Fruit fly (Drosophila melanogaster): ENCODE data around the gene mRpS24.

Gene mRpS24

DNA sequence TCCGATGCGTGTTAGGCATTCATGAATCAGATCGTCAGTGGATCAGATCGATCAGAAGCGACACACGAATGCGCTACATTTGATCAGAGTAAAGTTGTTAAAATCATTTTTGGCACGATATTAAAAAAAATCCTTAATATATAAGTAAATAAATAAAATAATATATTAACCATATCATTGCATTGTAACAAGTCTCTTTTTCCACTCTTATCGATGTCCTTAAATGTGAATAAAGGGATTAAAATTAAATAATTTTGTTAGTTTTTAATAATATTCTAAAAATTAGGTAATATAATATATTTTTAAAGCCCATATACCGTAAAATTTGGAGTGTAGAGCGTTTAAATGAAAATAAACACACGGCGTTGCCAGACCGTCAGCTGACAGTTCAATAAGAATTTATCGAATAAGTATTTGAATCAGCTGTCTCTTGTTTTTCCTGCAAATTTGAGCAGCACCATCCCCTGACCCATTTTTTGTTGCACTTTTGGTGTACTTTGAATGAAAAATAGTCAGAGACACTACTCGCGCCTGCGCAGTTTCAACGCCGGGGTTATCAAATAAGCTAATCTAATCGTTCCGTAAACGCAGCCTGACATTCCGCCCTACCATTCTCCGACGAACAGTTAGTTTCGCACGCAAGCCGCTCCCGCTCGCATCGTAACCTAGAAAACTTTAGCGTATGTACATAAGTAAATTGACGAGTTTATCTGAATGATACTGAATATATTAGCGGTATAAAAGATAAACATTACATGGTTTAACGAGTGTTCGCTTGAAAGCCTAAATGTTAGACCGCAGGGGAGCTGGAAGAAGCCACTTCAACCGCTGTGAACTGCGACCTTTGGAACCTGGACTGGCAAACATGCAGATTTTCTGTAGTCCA is 11.2 kb downstream of the mRpS24 start, which contains the start of the genes p38a and CG6178:
Gene p38a (minus strand): TSS at position 398 of the 886 bp plus-strand sequence.
Gene CG6178 (plus strand): TSS at position 424 of the 886 bp plus-strand sequence.
- TF ChIP-seq noc (tag; optimal IDR thresholded peaks at IDR 0.05), result peak; percentile 99

DNA sequence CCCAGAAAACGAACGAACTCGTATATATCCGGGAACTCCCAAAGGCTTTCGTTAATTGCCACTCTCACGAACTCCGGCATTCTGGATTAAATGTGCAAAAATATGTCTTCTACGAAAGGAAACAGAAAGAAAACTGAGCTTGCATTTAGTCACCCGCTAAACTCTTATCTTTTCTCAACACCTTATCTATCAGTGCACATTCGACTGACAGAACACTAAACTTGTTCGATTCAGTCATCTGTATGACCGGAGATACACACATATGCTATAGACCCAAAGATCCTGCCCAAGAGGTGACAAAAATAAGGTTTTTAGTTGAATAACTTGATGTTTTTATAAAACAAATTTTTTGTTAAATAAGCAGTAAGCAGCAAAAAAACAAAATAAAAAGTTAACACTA is 13.2 kb downstream of the mRpS24 start, which contains the start of gene p38c:
Gene p38c (minus strand): TSS at position 101 of the 400 bp plus-strand sequence.
- TF ChIP-seq noc (tag; optimal IDR thresholded peaks at IDR 0.05), result no peak

DNA sequence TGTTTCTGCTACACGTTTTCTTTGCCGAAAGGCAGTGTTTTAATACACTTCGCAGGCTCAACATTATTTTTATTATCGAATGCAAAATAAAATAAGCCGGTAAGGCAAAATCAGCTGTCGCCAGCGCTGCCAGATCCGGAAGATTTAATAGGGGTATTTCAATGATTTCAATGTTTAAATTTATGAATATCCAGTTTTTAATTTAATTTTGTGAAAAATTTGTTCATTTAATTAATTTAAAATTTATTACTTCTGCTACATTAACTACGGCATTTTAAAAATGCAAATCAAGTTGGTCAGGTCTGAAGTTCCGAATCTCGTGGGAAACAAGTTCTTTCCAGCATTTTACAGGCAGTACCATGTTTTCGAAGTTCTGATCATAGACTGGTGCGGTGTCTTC is 14.5 kb downstream of the mRpS24 start, which contains the start of gene Slimp:
Gene Slimp (minus strand): TSS at position 130 of the 400 bp plus-strand sequence.
- TF ChIP-seq noc (tag; optimal IDR thresholded peaks at IDR 0.05), result peak; percentile 21

DNA sequence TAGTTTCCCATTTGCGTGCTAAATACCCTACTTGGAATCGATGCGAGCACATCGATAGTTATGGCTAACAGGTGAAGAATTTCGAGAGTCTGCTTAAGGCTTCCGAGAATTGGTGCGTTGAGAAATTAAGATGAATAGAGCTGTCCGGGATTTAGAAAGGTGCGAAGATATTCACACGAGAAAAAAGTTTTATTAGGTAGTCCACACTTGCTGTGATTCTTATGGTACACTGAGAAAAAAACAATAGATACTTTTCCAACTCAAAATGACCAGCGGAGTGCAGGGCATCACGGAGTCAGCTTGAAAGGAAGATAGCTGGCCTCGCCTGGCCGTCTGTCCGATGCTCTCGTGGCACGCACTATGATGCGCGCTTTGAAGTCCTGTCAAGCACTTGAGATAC is 18.8 kb downstream of the mRpS24 start:
- TF ChIP-seq noc (tag; optimal IDR thresholded peaks at IDR 0.05), result no peak

DNA sequence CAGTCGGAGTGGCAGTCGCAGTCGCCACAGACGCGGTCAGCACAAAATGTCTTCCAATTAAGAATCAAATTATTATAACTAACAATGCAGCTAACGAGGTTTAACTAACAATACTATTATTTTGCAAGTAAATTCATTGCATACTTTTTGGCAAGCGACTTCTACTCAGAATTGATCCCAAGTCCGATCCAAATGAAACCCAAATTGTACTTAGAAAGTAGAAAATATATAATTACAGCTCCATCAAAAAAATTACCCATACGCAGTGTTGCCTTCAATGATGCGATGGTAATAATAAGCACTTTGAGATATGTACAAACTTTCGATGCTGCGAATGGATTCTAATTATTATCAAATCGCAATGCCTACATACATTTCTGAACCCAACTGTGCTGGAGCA is 19.6 kb downstream of the mRpS24 start:
- no peak for TF ChIP-seq noc (tag; optimal IDR thresholded peaks at IDR 0.05)

DNA sequence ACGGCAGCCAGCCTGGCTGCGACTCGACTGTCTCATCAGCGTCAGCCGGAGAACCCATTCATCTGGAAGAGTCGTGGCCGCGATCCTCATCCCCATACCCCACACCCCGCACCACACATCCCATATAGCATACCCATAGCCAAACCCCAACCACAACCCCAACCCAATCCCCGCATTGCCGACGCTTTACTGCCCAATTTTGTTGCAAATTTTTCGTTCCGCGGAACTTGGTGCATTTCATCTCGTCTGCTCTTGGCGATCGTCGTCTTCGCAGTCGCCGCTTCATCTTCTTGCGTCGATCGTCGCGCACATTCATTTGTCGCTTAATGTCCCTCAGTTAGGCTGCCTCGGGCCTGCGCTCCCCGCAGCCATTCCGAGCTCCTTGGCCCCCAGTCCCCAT is 20.0 kb downstream of the mRpS24 start:
- no peak for TF ChIP-seq noc (tag; optimal IDR thresholded peaks at IDR 0.05)

DNA sequence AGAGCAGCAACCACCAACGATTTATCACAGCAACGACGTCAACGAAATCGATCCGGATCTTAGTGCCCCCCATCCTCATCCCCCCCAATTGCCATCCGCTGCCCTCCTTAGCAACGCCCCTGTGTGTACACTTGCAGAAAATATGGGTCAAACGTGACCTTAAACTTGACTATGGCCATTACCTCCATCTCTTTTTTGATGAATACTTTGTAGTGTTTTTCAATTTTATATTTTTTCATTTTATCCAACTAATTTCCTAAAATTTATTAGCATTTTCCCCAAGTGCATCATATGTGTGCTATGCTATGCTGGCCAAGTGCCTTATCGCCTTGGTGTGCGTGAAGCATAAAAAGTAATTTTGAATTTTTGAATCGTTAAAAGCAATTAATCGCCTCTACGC is 20.4 kb downstream of the mRpS24 start:
- TF ChIP-seq noc (tag; optimal IDR thresholded peaks at IDR 0.05), result no peak

DNA sequence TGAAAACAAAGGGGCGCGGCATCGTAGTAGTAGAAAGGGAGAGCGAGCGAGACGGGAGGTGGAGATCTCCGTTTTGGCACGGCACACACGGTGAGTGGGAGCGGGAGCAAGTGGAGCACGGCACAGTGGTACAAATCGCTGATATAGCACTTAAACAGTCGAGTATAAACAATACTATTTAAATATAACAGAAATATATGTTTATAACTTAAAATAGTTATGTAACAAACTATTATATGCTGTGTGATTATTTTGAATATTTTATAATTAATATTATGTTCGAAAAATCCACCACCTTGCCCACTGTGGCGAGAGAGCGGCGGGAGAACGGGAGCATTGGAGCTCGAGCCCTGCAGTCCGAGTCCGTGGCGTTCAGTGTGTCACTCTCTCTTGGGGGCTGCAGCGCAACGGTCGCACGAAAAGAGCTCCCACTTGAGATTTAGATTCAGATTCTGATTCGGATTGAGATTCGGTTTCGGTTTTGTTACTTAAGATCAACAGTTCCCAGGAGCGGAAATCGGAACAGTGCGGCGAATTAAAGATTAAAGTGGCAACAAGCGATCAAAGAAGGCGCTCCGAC is 22.2 kb downstream of the mRpS24 start, which contains the start of gene Kal1:
Gene Kal1 (plus strand): TSS at position 383 of the 580 bp plus-strand sequence.
- peak; percentile 81 for TF ChIP-seq noc (tag; optimal IDR thresholded peaks at IDR 0.05)

DNA sequence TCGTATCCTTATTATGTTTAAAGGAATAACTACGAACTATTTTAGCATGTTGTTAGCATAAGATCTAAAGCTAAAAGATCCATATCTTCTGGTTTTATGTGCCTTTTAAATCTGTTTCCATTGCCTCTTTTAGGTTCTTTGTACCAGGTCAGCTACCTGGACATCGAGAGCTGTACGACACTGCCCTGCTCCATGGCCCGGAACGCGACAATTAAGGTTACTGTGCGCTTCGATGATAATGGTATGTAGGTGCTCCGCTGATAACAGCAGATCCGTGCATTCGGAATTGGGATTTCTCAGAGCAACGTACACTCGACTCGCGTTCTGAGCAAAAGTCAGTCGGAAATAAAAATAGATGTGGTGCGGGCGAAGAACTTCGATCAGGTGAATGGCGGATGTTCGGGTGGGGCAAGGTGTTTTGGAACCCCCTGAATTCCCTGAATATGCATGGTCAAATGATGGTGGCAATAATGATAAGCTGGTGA is 23.7 kb downstream of the mRpS24 start:
- no peak for TF ChIP-seq noc (tag; optimal IDR thresholded peaks at IDR 0.05)

DNA sequence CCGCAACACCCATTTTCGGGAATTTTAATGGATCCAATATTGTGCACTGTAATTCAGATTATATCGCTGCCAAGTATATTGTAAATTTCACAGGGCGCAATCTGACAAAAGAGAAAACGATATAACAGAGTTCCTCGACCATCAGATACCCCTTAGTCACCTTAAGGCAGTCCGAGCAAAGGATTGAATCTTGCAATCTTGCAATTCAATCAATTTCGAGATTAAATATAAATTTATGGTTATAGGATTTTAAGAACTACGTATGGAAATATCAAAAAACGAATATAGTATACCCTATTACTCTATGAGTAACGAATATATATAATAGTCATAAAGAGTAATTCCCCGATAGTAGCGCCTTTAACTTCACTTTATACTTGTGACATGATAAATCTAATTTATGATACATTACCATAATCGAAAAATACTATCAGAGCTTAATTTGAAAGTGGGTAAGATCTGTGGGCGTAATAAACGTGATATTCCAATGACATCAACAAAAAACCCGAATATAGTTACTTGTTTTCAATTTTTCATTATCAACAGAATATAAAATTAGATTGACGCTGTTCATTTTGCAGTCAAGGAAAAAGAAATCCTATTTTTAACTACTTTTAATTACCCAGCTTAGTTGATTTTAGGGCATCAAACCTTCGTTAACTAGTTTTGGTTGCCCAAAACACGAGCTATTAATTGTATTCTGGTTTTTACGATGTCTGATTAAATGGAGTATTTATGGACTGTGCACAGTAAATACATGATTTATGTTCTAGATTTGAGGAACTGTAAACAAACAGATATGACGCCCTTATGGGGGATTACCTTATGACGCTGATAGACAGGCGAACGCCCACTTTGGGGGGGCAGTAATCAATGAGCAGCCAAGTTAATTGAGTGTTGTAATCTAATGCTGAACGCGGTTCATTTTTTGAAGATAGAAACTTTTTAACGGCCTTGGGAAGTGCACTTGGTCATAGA is 24.6 kb downstream of the mRpS24 start:
- TF ChIP-seq noc (tag; optimal IDR thresholded peaks at IDR 0.05), result peak; percentile 85

DNA sequence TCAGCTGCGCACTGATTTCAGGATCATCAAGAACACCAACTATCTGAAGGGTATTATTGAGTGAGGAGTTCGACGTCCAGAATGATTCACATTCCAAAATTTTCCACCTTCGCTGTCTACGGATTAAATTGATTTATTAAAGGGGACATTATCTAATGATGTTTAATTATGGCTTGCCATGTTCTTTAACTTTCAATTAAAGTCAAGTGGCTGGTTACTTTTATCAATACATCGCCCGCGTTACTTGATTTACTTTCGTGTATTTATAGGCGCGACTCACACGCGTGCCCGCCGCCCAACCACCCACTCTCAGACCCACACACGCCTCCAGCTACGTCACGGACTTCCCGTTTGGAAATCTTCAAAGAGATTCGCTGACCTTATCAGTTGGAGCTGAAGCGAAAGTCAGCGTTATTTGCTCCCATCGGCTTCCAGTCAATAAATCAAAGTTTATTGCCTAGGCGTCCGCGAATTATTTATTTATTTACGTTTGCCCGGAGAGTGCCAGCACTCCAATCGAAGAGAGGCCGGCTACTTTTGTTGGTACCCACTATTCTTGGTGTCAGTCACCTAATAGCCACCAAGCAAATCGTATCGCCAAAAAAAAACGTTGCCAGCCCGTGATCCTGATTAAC is 25.9 kb downstream of the mRpS24 start, which contains the start of gene Npc2f:
Gene Npc2f (plus strand): TSS at position 585 of the 635 bp plus-strand sequence.
- peak; percentile 94 for TF ChIP-seq noc (tag; optimal IDR thresholded peaks at IDR 0.05)

DNA sequence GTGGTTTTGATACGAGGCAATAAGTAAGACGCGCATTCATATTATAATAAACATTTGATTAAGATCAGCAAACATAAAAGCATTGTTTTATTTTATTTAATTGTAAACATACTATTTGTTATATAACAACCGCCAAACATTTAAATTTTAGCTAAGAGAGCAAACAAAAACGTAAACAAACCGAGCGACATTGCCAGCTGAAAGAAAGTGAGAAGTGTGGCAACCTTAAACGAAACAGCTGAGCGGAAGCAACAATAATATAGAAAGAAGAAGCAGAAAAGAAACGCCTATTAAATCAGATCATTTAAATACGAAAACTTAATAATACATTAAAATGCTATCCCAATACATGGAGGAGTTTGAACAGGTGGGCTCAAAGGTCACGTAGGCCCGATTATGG is 28.8 kb downstream of the mRpS24 start, which contains the start of gene Sec10:
Gene Sec10 (plus strand): TSS at position 252 of the 400 bp plus-strand sequence.
- TF ChIP-seq noc (tag; optimal IDR thresholded peaks at IDR 0.05), result no peak

DNA sequence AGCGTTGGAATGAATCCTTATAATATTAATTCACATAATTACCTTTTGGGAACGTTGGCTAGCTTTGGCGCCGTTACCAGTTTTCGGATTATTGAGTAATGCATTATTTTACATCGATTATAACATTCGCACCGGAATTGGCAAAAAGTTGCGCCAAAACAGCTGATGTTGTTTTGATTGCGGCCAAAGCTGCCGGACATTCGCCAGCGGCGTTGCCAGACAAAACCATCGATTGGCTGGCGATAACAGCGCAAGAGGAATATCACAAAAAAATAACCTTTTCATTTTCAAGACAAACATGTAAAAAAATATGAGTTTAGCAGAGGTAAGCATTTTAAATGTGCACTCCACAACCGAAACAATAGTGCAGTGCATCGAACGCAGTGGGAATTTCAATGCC is 33.3 kb downstream of the mRpS24 start, which contains the start of the genes GatB and Tsc1:
Gene GatB (minus strand): TSS at position 176 of the 400 bp plus-strand sequence.
Gene Tsc1 (plus strand): TSS at position 228 of the 400 bp plus-strand sequence.
- no peak for TF ChIP-seq noc (tag; optimal IDR thresholded peaks at IDR 0.05)

DNA sequence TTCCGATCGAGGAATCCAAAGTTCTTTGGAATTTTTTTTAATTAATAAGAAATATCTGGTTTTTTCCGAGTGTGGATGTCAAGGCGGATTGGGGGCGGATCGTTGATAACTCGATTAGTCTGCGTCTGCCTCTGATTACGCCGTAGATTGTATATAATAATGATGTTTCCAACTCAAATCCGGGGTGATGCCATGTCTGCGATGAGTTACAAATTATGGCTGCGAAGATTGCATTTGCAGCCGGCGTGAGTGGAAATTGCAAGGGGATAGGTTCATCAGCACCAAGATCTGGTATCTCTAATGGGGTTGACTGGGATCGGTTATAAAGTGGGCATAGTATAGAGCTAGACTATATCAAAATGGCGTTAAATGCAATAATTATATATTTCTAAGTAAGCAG is 41.0 kb downstream of the mRpS24 start:
- no peak for TF ChIP-seq noc (tag; optimal IDR thresholded peaks at IDR 0.05)
